Worm (Caenorhabditis elegans): ENCODE results near the gene vps-39.
A peak's percentile ranks its signal among the peaks of the same experiment; 100 is the strongest.

Gene vps-39

ce11 chrV:14012002-14012554 is 26.1 kb downstream of the vps-39 start, which contains the start of the genes ddx-17 and aip-1 (continued):
- TF ChIP-seq daf-12 (tag; optimal IDR thresholded peaks at IDR 0.05) (no peak), arid-1 (GFP tag; conservative IDR thresholded peaks at IDR 0.05) (no peak), mdt-29 (GFP tag; IDR thresholded peaks at IDR 0.05) (no peak), dmd-9 (GFP tag; IDR thresholded peaks at IDR 0.05) (no peak), attf-4 (tag; optimal IDR thresholded peaks at IDR 0.05) (no peak), nhr-237 (tag; optimal IDR thresholded peaks at IDR 0.05) (no peak), duxl-1 (tag; optimal IDR thresholded peaks at IDR 0.05; ENCODE audit: poor library complexity) (no peak), R02D3.7 (tag; optimal IDR thresholded peaks at IDR 0.05) (no peak), tag-97 (GFP tag; IDR thresholded peaks at IDR 0.05) (no peak), php-3 (GFP tag; IDR thresholded peaks at IDR 0.05) (no peak), ceh-28 (tag; optimal IDR thresholded peaks at IDR 0.05) (no peak), pqm-1 (tag; optimal IDR thresholded peaks at IDR 0.05) (no peak), ces-1 (GFP tag; optimal IDR thresholded peaks at IDR 0.05) (no peak), cey-2 (tag; optimal IDR thresholded peaks at IDR 0.05; ENCODE audit: borderline replicate concordance, insufficient read depth) (no peak), ceh-44 (GFP tag; IDR thresholded peaks at IDR 0.05) (no peak), ztf-7 (tag; optimal IDR thresholded peaks at IDR 0.05) (peak; percentile 12), nhr-6 (tag; optimal IDR thresholded peaks at IDR 0.05) (peak; percentile 97), jun-1 (tag; optimal IDR thresholded peaks at IDR 0.05) (no peak), zfp-3 (GFP tag; conservative IDR thresholded peaks at IDR 0.05) (no peak), nhr-111 (GFP tag; optimal IDR thresholded peaks at IDR 0.05) (no peak), mes-2 (tag; optimal IDR thresholded peaks at IDR 0.05; ENCODE audit: poor library complexity, severe bottlenecking) (peak; percentile 72), mep-1 (tag; optimal IDR thresholded peaks at IDR 0.05) (peak; percentile 82), ceh-32 (tag; optimal IDR thresholded peaks at IDR 0.05; ENCODE audit: poor library complexity) (no peak), ZK546.5 (tag; optimal IDR thresholded peaks at IDR 0.05) (no peak), D1046.2 (GFP tag; IDR thresholded peaks at IDR 0.05) (no peak), dmd-6 (GFP tag; IDR thresholded peaks at IDR 0.05) (peak; percentile 65), ceh-82 (tag; optimal IDR thresholded peaks at IDR 0.05) (no peak), T26A8.4 (GFP tag; IDR thresholded peaks at IDR 0.05) (0 out of 2 replicates have a peak, but pooled peaks have one; percentile 57), zip-11 (GFP tag; IDR thresholded peaks at IDR 0.05) (no peak), madf-5 (GFP tag; IDR thresholded peaks at IDR 0.05) (no peak), F26F4.8 (GFP tag; conservative IDR thresholded peaks at IDR 0.05) (no peak), aly-2 (tag; optimal IDR thresholded peaks at IDR 0.05) (no peak), dmd-8 (GFP tag; IDR thresholded peaks at IDR 0.05) (no peak), hmg-1.1 (GFP tag; IDR thresholded peaks at IDR 0.05) (peak; percentile 58), aha-1 (tag) (peak; percentile 94), lin-15B (tag; optimal IDR thresholded peaks at IDR 0.05) (no peak), tra-1 (GFP tag; IDR thresholded peaks at IDR 0.05) (no peak), Y105C5A.15 (GFP tag; IDR thresholded peaks at IDR 0.05) (no peak), lin-39 (tag; optimal IDR thresholded peaks at IDR 0.05) (no peak), nhr-76 (tag; optimal IDR thresholded peaks at IDR 0.05) (no peak), nhr-102 (tag; optimal IDR thresholded peaks at IDR 0.05) (peak; percentile 44), lin-29 (GFP tag; IDR thresholded peaks at IDR 0.05) (no peak), fkh-10 (GFP tag; optimal IDR thresholded peaks at IDR 0.05) (peak; percentile 15), Y75B8A.6 (GFP tag; IDR thresholded peaks at IDR 0.05) (no peak), lin-13 (GFP tag; optimal IDR thresholded peaks at IDR 0.05) (peak; percentile 74), nhr-25 (tag; optimal IDR thresholded peaks at IDR 0.05; ENCODE audit: borderline replicate concordance, insufficient read depth) (peak; percentile 44), rbr-2 (tag; optimal IDR thresholded peaks at IDR 0.05) (peak; percentile 57), zip-2 (tag; optimal IDR thresholded peaks at IDR 0.05) (peak; percentile 21), dve-1 (tag; optimal IDR thresholded peaks at IDR 0.05; ENCODE audit: insufficient read depth) (peak; percentile 85), lin-1 (GFP tag; IDR thresholded peaks at IDR 0.05) (no peak), egl-43 (GFP tag; IDR thresholded peaks at IDR 0.05) (no peak)

All from whole organism, L4 larva.